Fruit fly (Drosophila melanogaster): ENCODE data around the gene CG14657.

Gene CG14657

DNA sequence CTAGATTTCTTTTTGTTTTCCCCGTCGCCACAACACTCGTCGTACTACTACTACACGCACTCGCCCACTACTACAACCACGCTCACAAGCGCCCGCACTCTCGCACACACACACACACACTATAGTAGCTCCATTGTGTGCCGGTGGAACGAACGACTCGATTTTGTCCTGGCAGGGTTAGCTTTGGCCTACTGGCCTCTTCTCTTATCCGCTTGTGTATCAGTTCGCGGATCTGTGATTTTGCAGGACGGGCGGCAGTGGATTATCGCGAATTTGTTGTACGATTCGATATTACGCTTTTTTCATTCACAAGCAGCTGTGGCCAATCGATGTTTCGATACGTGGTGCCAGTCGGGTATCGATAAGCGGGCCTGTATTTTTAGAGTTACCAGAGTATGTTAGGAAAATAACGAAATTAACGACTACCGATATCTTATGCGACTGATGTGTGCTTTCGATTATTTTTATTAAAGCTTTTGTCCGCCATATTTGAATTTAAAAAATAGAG is at the start of gene CG14657:
Gene CG14657 (minus strand): TSS at position 335 of the 508 bp plus-strand sequence.
- TF ChIP-seq CG8478 (optimal IDR thresholded peaks at IDR 0.05) (no peak), CTCF (optimal IDR thresholded peaks at IDR 0.05) (no peak)

DNA sequence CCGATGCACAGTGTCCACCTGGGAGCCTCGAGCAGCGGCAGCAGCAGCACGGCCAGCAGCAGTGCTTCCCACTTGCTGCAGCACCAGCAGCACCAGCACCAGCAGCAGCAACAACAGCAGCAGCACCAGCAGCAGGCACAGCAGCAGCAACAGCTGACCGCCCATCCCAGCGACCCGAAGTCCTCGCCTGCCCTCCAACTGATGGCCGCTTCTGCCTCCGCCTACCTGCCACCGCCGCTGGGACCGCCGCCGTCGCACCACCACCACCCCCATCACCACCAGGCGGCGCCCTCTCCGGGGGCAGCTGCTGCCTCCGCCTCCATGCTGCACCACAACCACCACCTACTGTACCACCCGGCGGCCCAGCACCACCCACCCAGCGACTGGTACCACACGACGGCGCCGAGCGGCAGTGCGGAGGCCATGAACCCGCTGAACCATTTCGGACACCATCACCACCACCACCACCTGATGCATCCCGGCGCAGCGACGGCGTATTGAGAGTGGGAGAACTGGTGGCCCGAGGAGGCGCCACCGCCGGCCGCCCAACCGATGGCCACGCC is 47.5 kb upstream of the CG14657 start:
- TF ChIP-seq CTCF (optimal IDR thresholded peaks at IDR 0.05) (no peak), CG8478 (optimal IDR thresholded peaks at IDR 0.05) (no peak)

DNA sequence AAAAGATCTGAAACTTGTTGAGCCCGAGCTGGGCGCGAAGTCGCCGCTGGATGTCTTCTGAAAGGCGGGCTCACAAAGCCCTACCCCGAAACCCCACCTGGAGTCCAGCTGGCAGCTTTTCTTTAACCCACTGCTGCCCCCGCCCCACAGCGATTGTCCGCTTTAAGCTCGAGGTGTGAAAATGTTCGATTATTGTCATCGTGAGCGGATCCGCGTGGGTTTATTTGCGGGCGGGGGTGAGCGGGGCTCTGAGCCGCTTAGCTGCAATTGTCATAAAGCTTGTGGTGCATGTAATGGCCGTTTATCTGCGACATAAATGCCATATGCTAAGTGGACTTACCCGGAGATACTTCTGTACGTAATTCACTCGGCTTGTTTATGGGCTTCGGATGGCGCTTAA is 45.7 kb upstream of the CG14657 start:
- TF ChIP-seq CG8478 (optimal IDR thresholded peaks at IDR 0.05), result no peak
- TF ChIP-seq CTCF (optimal IDR thresholded peaks at IDR 0.05), result no peak

DNA sequence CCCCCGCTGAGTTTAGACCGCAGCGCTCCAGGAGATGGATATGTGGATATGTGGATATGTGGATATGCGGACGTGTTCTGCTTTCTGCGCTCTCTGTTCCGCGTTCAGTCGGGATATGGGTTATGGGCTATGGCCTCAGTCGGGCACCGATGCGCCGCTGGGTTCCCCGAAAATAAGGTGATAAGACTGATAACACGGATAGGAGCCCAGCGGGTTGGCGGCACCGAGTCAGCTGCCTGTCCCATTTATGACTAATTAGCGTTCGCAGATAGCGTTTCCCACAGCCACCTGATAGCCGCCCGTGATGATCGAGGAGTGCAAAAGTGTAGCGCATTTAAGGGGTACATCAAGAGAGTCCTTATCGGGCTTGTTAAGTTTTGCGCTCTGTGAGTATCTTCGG is 44.8 kb upstream of the CG14657 start:
- no peak for TF ChIP-seq CTCF (optimal IDR thresholded peaks at IDR 0.05)
- TF ChIP-seq CG8478 (optimal IDR thresholded peaks at IDR 0.05), result no peak

dm6 chr3R:4864901-4865601 is 43.8 kb upstream of the CG14657 start:
- no peak for TF ChIP-seq CTCF (optimal IDR thresholded peaks at IDR 0.05)
- TF ChIP-seq CG8478 (optimal IDR thresholded peaks at IDR 0.05), result no peak

DNA sequence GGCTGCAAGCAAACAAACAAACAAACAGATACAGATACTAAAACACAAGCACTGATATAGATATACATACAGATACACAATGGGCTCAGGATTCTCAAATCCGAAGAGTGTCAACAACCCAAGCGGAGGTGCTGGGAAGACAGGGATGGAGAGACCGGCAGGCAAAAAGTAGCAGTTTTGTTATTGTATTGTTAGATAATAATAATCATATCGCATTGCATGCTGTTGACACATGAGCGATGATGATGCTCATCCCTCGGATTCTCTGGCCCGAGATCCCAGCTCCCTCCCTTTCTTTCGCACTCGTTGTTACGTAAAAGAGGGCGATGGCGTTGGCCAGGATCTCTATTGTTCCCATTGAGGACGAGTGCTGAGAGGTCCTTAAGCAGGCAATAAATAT is 42.6 kb upstream of the CG14657 start:
- TF ChIP-seq CTCF (optimal IDR thresholded peaks at IDR 0.05), result no peak
- no peak for TF ChIP-seq CG8478 (optimal IDR thresholded peaks at IDR 0.05)

- TF ChIP-seq CG8478 (optimal IDR thresholded peaks at IDR 0.05), result no peak
- no peak for TF ChIP-seq CTCF (optimal IDR thresholded peaks at IDR 0.05)
Measured at dm6 chr3R:4861144-4861543, 39.9 kb upstream of the CG14657 start.

- TF ChIP-seq CG8478 (optimal IDR thresholded peaks at IDR 0.05) (no peak), CTCF (optimal IDR thresholded peaks at IDR 0.05) (no peak)
Measured at dm6 chr3R:4858508-4859275, 37.5 kb upstream of the CG14657 start.

dm6 chr3R:4858018-4858417 is 36.8 kb upstream of the CG14657 start:
- TF ChIP-seq CG8478 (optimal IDR thresholded peaks at IDR 0.05) (no peak), CTCF (optimal IDR thresholded peaks at IDR 0.05) (no peak)

DNA sequence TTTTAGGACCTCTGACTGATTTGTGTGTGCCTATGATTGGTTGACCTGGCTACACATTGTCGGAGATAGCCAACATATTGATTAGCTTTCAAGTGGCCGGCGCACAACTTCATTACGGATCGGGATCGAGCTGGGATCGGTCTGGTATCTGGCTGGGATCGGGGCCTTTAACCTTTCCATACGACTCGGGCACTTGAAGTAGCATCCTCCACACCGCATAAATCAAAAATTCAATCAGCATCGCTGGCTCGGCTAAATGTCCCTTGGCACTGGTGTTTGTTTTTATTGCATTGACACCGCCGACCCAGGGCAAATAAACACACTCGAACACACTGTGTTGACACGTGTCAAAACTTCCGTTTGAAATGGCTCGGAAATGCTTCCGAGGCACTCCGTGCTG is 34.5 kb upstream of the CG14657 start:
- TF ChIP-seq CG8478 (optimal IDR thresholded peaks at IDR 0.05) (no peak), CTCF (optimal IDR thresholded peaks at IDR 0.05) (no peak)

- TF ChIP-seq CG8478 (optimal IDR thresholded peaks at IDR 0.05) (no peak), CTCF (optimal IDR thresholded peaks at IDR 0.05) (no peak)
Measured at dm6 chr3R:4854216-4854615, 33.0 kb upstream of the CG14657 start.

DNA sequence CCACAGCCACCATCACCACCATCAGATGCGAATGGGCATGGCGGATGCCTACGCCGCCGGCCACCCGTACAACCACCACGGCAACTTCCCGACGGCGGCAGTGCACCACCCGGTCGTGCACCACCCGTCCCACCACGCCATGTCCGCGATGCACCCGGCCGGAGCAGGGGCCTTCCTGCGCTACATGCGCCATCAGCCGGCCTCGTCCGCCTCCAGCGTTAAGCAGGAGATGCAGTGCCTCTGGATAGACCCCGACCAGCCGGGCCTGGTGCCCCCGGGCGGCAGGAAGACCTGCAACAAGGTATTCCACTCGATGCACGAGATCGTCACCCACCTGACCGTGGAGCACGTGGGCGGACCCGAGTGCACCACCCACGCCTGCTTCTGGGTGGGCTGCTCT is 32.3 kb upstream of the CG14657 start:
- no peak for TF ChIP-seq CTCF (optimal IDR thresholded peaks at IDR 0.05)
- TF ChIP-seq CG8478 (optimal IDR thresholded peaks at IDR 0.05), result no peak

dm6 chr3R:4852373-4852860 is 31.2 kb upstream of the CG14657 start, which contains the start of gene opa:
Gene opa, plus strand, starts transcription at chr3R:4852813.
- TF ChIP-seq CTCF (optimal IDR thresholded peaks at IDR 0.05), result peak; percentile 32 to 39
- TF ChIP-seq CG8478 (optimal IDR thresholded peaks at IDR 0.05), result peak; percentile 62

DNA sequence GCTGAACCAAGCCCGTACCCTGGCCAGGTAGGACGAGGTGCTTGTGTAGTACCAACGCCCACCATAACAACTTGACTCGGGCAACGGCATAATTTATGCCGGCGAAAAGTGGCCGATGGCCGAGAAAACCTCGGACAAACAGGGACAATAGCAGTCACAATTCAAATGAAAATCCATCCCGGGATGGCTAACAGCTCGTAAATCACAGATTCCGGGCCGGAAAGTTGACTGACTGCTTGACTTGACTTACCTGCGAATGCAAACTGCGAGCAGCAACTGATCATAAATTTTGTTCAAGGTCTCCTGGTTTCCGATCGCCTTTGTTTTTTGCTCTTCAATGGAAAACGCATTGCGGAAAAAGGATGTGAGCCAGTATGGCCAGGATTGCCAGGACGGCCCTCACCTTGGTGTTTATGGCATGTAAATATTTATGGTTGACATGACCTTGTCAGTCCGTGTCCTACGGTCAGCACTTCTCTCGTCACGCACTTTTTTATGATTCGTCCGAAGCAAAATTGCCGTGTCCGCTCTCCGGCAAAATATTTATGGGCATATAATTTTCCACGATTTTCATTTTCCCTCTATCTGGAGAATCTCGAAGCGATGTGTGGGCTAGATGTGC is 27.9 kb upstream of the CG14657 start:
- TF ChIP-seq CG8478 (optimal IDR thresholded peaks at IDR 0.05) (no peak), CTCF (optimal IDR thresholded peaks at IDR 0.05) (no peak)

DNA sequence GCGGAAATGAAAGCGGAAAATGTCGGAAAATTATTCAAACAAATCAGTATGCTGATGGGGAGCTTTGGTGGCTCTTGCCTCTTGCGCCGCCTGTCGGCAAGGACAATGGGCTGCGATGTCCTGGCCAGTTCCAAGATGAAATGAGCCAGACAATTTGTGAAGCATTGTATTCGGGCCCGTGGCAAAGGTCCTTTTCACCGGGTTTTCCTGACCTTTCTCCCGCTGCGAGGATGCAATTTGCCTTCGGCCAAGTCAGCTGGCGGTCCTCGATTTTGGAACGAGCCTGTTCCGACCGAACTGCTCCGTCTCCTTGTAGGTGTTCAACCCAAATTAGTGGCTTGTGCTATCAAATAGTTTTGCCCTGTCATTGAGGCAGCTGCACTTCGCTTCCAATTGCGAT is 26.2 kb upstream of the CG14657 start:
- TF ChIP-seq CG8478 (optimal IDR thresholded peaks at IDR 0.05) (no peak), CTCF (optimal IDR thresholded peaks at IDR 0.05) (no peak)
